Fruit fly (Drosophila melanogaster) whole organism, pupa: ENCODE measurements around the gene CG43095.

ENCODE experiments used
- CG15710 ChIP-seq: fragments of 200-800 bp; sonication (Bioruptor generic); optimal IDR thresholded peaks from 2 replicates; lab custom pipeline; 2018; ENCODE audit warnings: missing biosample characterization, mild to moderate bottlenecking, missing genetic modification characterization, moderate library complexity
- Snoo ChIP-seq: fragments of 200-800 bp; sonication (Bioruptor generic); optimal IDR thresholded peaks from 3 replicates; lab custom pipeline; 2017; ENCODE audit warnings: missing biosample characterization, mild to moderate bottlenecking, missing genetic modification characterization, inconsistent platforms

- TF ChIP-seq Snoo (tag; lab: Kevin White, UChicago), result no peak
- no peak for TF ChIP-seq CG15710
These were observed 683 bp downstream of the CG43095 start, which contains the start of gene CG43094 for dm6 chr3R:22770887-22771286.
